Fruit fly (Drosophila melanogaster): ENCODE data around the gene CSN8.

CSN8 gene

dm6 chr2L:8376717-8377116, 12.1 kb downstream of the CSN8 start, which contains the start of the genes CG13390 and CG17294 (continued):
- peak; percentile 99 for TF ChIP-seq CG10366 (GFP tag; IDR thresholded peaks at IDR 0.05)
- peak; percentile 79 for TF ChIP-seq pfk (GFP tag; optimal IDR thresholded peaks at IDR 0.05)
- TF ChIP-seq CG4360 (GFP tag; IDR thresholded peaks at IDR 0.05): peak; percentile 90
- peak; percentile 99 for TF ChIP-seq odd (GFP tag; optimal IDR thresholded peaks at IDR 0.05)
- peak; percentile 99 for TF ChIP-seq CG12104 (GFP tag; optimal IDR thresholded peaks at IDR 0.05)
- peak; percentile 99 for TF ChIP-seq Asciz (GFP tag; optimal IDR thresholded peaks at IDR 0.05)
- no peak for TF ChIP-seq eve (GFP tag; optimal IDR thresholded peaks at IDR 0.05)
- TF ChIP-seq CG15073 (GFP tag; optimal IDR thresholded peaks at IDR 0.05): peak; percentile 90
- peak; percentile 84 for TF ChIP-seq Mes4 (GFP tag; optimal IDR thresholded peaks at IDR 0.05)
- TF ChIP-seq CG12942 (GFP tag; optimal IDR thresholded peaks at IDR 0.05): peak; percentile 99
- TF ChIP-seq NC2α (GFP tag; optimal IDR thresholded peaks at IDR 0.05): peak; percentile 70
- TF ChIP-seq Atf6 (GFP tag; IDR thresholded peaks at IDR 0.05): peak; percentile 100
- peak; percentile 99 for TF ChIP-seq C15 (GFP tag; IDR thresholded peaks at IDR 0.05)
- TF ChIP-seq CG4328 (GFP tag; optimal IDR thresholded peaks at IDR 0.05): peak; percentile 99
- TF ChIP-seq jing (GFP tag; optimal IDR thresholded peaks at IDR 0.05): peak; percentile 99
- TF ChIP-seq HLH54F (GFP tag; optimal IDR thresholded peaks at IDR 0.05): peak; percentile 95
- TF ChIP-seq CG1602 (GFP tag; optimal IDR thresholded peaks at IDR 0.05): peak; percentile 99
- TF ChIP-seq CG11398 (GFP tag; optimal IDR thresholded peaks at IDR 0.05): peak; percentile 78
- TF ChIP-seq ato (GFP tag; IDR thresholded peaks at IDR 0.05; ENCODE audit: partially characterized antibody): 0 out of 2 replicates have a peak, but pooled peaks have one; percentile 40
- TF ChIP-seq HLHmδ (GFP tag; optimal IDR thresholded peaks at IDR 0.05): no peak
- TF ChIP-seq CG4707 (GFP tag; optimal IDR thresholded peaks at IDR 0.05): peak; percentile 96
- peak in 1 of 3 experiments; percentile 99 for TF ChIP-seq lola (GFP tag; optimal IDR thresholded peaks at IDR 0.05)
- peak; percentile 100 for TF ChIP-seq dysf (GFP tag; IDR thresholded peaks at IDR 0.05)
- TF ChIP-seq Stat92E (GFP tag; optimal IDR thresholded peaks at IDR 0.05): peak in 1 of 3 experiments; percentile 98
- TF ChIP-seq Spps (tag; optimal IDR thresholded peaks at IDR 0.05): peak; percentile 99
- TF ChIP-seq gsb-n (tag; optimal IDR thresholded peaks at IDR 0.05): peak; percentile 99
- TF ChIP-seq CG12769 (tag; optimal IDR thresholded peaks at IDR 0.05): peak; percentile 99
- peak; percentile 100 for TF ChIP-seq so (GFP tag; IDR thresholded peaks at IDR 0.05)
- peak; percentile 76 for TF ChIP-seq Sry-β (GFP tag; optimal IDR thresholded peaks at IDR 0.05)
- TF ChIP-seq zen (tag; optimal IDR thresholded peaks at IDR 0.05): peak; percentile 99
- TF ChIP-seq CG3163 (GFP tag; optimal IDR thresholded peaks at IDR 0.05): peak; percentile 71
- TF ChIP-seq CG32767 (GFP tag; IDR thresholded peaks at IDR 0.05): peak; percentile 99
- TF ChIP-seq Sry-δ (GFP tag; optimal IDR thresholded peaks at IDR 0.05): peak; percentile 63
- peak; percentile 100 for TF ChIP-seq zfh1 (GFP tag; IDR thresholded peaks at IDR 0.05)
- peak; percentile 98 for TF ChIP-seq abd-A (tag; optimal IDR thresholded peaks at IDR 0.05)
- peak; percentile 100 for TF ChIP-seq Rfx (GFP tag; IDR thresholded peaks at IDR 0.05)
- TF ChIP-seq cad (GFP tag; optimal IDR thresholded peaks at IDR 0.05): no peak
- peak; percentile 95 for TF ChIP-seq Nf-YC (tag; optimal IDR thresholded peaks at IDR 0.05)
- peak; percentile 10 for TF ChIP-seq HmgD (GFP tag; optimal IDR thresholded peaks at IDR 0.05)
- TF ChIP-seq CG9932 (GFP tag; IDR thresholded peaks at IDR 0.05): peak; percentile 100
- TF ChIP-seq Nf-YA (GFP tag; IDR thresholded peaks at IDR 0.05): peak; percentile 99
- TF ChIP-seq salm (tag; optimal IDR thresholded peaks at IDR 0.05): peak; percentile 99
- peak; percentile 31; the same call in 1 of the 3 replicates for TF ChIP-seq Opbp (GFP tag; IDR thresholded peaks at IDR 0.05; ENCODE audit: partially characterized antibody)
- TF ChIP-seq CG10147 (GFP tag; optimal IDR thresholded peaks at IDR 0.05): peak; percentile 99
- TF ChIP-seq CG15601 (tag; optimal IDR thresholded peaks at IDR 0.05): peak; percentile 99
- peak; percentile 99 for TF ChIP-seq CG9215 (GFP tag; IDR thresholded peaks at IDR 0.05)
- TF ChIP-seq CG10431 (GFP tag; optimal IDR thresholded peaks at IDR 0.05): peak; percentile 97
- TF ChIP-seq Med (GFP tag): peak; percentile 99
- TF ChIP-seq amos (GFP tag; IDR thresholded peaks at IDR 0.05; ENCODE audit: partially characterized antibody): peak; percentile 73
- peak; percentile 99 for TF ChIP-seq CG18619 (GFP tag; optimal IDR thresholded peaks at IDR 0.05)

Data from whole organism, embryonic.